Fruit fly (Drosophila melanogaster): ENCODE data around the gene Ucp4C.

Ucp4C gene

DNA sequence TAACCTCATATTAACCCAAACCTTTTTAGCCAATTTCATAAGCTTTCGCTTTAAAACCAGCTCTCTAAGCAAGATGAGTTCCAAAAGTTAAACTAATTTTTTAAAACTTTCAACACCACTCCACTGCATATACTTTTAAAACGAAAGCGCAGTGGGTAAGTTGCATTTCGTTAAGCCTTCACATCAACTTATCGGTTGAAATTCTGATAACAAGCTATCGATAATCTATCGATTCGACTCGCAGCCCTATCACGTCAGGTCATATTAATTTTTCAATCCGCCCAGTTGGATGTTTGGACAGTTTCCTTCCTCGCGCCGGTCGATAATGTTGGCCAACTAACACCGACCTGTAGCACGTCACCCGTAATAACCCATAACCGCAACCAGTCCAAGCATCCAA lies 17.7 kb downstream of the Ucp4C start, which contains the start of gene ifc (continued):
- peak; percentile 67 for TF ChIP-seq gro (GFP tag; optimal IDR thresholded peaks at IDR 0.05)
- TF ChIP-seq eve (GFP tag; optimal IDR thresholded peaks at IDR 0.05) = no peak
- peak; percentile 82 for TF ChIP-seq Neu2 (GFP tag; optimal IDR thresholded peaks at IDR 0.05; ENCODE audit: borderline replicate concordance)
- peak; percentile 1 for TF ChIP-seq en (GFP tag; optimal IDR thresholded peaks at IDR 0.05)
- no peak for TF ChIP-seq cwo (GFP tag; optimal IDR thresholded peaks at IDR 0.05)
- peak; percentile 32 for TF ChIP-seq Fer1 (GFP tag; optimal IDR thresholded peaks at IDR 0.05)
- TF ChIP-seq odd (GFP tag; optimal IDR thresholded peaks at IDR 0.05) = no peak
- peak; percentile 55 for TF ChIP-seq Hsf (GFP tag; optimal IDR thresholded peaks at IDR 0.05)
- TF ChIP-seq D19B (GFP tag; optimal IDR thresholded peaks at IDR 0.05) = peak; percentile 21
- peak; percentile 80 for TF ChIP-seq CG12769 (tag; optimal IDR thresholded peaks at IDR 0.05)
- peak; percentile 76 for TF ChIP-seq CHES-1-like (GFP tag; optimal IDR thresholded peaks at IDR 0.05)
- TF ChIP-seq Atf-2 (GFP tag; optimal IDR thresholded peaks at IDR 0.05) = peak; percentile 45
- peak; percentile 54 for TF ChIP-seq chn (GFP tag; optimal IDR thresholded peaks at IDR 0.05)
- peak in 1 of 2 experiments; percentile 53 for TF ChIP-seq Eip74EF (GFP tag; optimal IDR thresholded peaks at IDR 0.05)
- TF ChIP-seq knrl (GFP tag; IDR thresholded peaks at IDR 0.05; ENCODE audit: partially characterized antibody) = no peak
- TF ChIP-seq CG4854 (GFP tag; optimal IDR thresholded peaks at IDR 0.05) = peak; percentile 31
- peak; percentile 10 for TF ChIP-seq CG18011 (GFP tag; optimal IDR thresholded peaks at IDR 0.05)
- peak; percentile 46 for TF ChIP-seq Jarid2 (GFP tag; optimal IDR thresholded peaks at IDR 0.05)
- TF ChIP-seq HHEX (GFP tag; optimal IDR thresholded peaks at IDR 0.05) = peak; percentile 31
- peak; percentile 19 for TF ChIP-seq disco-r (GFP tag; optimal IDR thresholded peaks at IDR 0.05)
- TF ChIP-seq Fer3 (tag; optimal IDR thresholded peaks at IDR 0.05) = peak; percentile 64
- TF ChIP-seq danr (GFP tag; IDR thresholded peaks at IDR 0.05) = no peak
- TF ChIP-seq bigmax (GFP tag; optimal IDR thresholded peaks at IDR 0.05) = peak; percentile 40
- TF ChIP-seq CG12299 (tag; optimal IDR thresholded peaks at IDR 0.05) = no peak
- TF ChIP-seq Atf3 (GFP tag; optimal IDR thresholded peaks at IDR 0.05) = peak; percentile 5
- peak; percentile 77 for TF ChIP-seq mam (GFP tag; optimal IDR thresholded peaks at IDR 0.05)
- TF ChIP-seq Stat92E (GFP tag; optimal IDR thresholded peaks at IDR 0.05) = peak in 1 of 3 experiments; percentile 14
- no peak for TF ChIP-seq corto (GFP tag; optimal IDR thresholded peaks at IDR 0.05)
- peak; percentile 52 for TF ChIP-seq Elba2 (GFP tag; optimal IDR thresholded peaks at IDR 0.05)
- TF ChIP-seq ap (GFP tag; IDR thresholded peaks at IDR 0.05) = no peak
- TF ChIP-seq repo (GFP tag; optimal IDR thresholded peaks at IDR 0.05) = peak; percentile 14
- peak; percentile 15 for TF ChIP-seq gsb-n (tag; optimal IDR thresholded peaks at IDR 0.05)
- TF ChIP-seq Mes4 (GFP tag; optimal IDR thresholded peaks at IDR 0.05) = peak; percentile 30
- TF ChIP-seq CG18262 (tag; optimal IDR thresholded peaks at IDR 0.05) = peak; percentile 50
- peak; percentile 61 for TF ChIP-seq Ssrp (tag; optimal IDR thresholded peaks at IDR 0.05)
- TF ChIP-seq Sry-δ (GFP tag; optimal IDR thresholded peaks at IDR 0.05) = peak; percentile 82
- no peak for TF ChIP-seq CG6689 (GFP tag; IDR thresholded peaks at IDR 0.05)
- no peak for TF ChIP-seq CG9932 (GFP tag; IDR thresholded peaks at IDR 0.05)
- TF ChIP-seq Poxn (GFP tag; IDR thresholded peaks at IDR 0.05) = no peak
- TF ChIP-seq Chrac-16 (GFP tag; optimal IDR thresholded peaks at IDR 0.05) = peak; percentile 57
- TF ChIP-seq CG18764 (GFP tag; optimal IDR thresholded peaks at IDR 0.05) = peak; percentile 40
- TF ChIP-seq CG12391 (tag; optimal IDR thresholded peaks at IDR 0.05) = peak; percentile 74
- no peak for TF ChIP-seq HLH4C (GFP tag; IDR thresholded peaks at IDR 0.05; ENCODE audit: partially characterized antibody)
- TF ChIP-seq Dek (tag; optimal IDR thresholded peaks at IDR 0.05) = peak; percentile 63
- peak; percentile 49 for TF ChIP-seq p53 (GFP tag; optimal IDR thresholded peaks at IDR 0.05)
- TF ChIP-seq CG8290 (GFP tag; optimal IDR thresholded peaks at IDR 0.05) = peak; percentile 89
- peak; percentile 43 to 84 for TF ChIP-seq CG8290 (tag; optimal IDR thresholded peaks at IDR 0.05)
- TF ChIP-seq CG33213 (GFP tag; optimal IDR thresholded peaks at IDR 0.05) = peak; percentile 84
- no peak for TF ChIP-seq Gsc (GFP tag; IDR thresholded peaks at IDR 0.05)
- peak; percentile 47 for TF ChIP-seq grn (GFP tag; optimal IDR thresholded peaks at IDR 0.05)
- TF ChIP-seq Lim3 (GFP tag; IDR thresholded peaks at IDR 0.05) = no peak
